Worm (Caenorhabditis elegans): ENCODE results near the gene mig-38.

DNA sequence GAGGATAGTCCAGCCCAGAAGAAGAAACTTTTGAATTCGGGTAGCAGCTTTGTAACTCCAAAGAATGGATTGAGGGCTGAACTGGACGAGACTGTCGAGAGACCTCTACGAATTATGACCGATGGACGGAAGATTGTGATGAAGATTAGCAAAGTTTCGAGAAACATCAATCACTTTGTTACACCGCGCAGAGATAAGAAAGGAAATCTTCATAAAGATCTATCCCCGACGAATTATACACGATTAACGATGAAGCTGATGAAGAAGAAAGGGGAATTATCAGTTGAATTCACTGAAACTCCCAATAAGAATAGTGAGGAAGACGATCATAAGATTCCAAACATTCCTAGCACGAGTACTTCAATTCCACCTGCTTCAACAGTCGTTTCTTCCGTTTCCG is 5.7 kb downstream of the mig-38 start:
- TF ChIP-seq dox-1 (GFP tag; IDR thresholded peaks at IDR 0.05) (no peak), mes-4 (tag; optimal IDR thresholded peaks at IDR 0.05) (no peak), ceh-58 (GFP tag; IDR thresholded peaks at IDR 0.05) (no peak), unc-62 (GFP tag; optimal IDR thresholded peaks at IDR 0.05) (no peak), ztf-26 (tag; optimal IDR thresholded peaks at IDR 0.05) (no peak), lir-1 (GFP tag; conservative IDR thresholded peaks at IDR 0.05) (no peak), snpc-4 (GFP tag; optimal IDR thresholded peaks at IDR 0.05) (no peak), snpc-4 (tag; optimal IDR thresholded peaks at IDR 0.05) (no peak), sea-2 (GFP tag; IDR thresholded peaks at IDR 0.05) (no peak), ama-1 (optimal IDR thresholded peaks at IDR 0.05) (no peak), ama-1 (GFP tag; optimal IDR thresholded peaks at IDR 0.05) (no peak), atf-7 (tag; optimal IDR thresholded peaks at IDR 0.05) (no peak), ZK185.1 (tag; optimal IDR thresholded peaks at IDR 0.05; ENCODE audit: poor library complexity, severe bottlenecking) (no peak), ztf-18 (tag; optimal IDR thresholded peaks at IDR 0.05) (no peak), ceh-91 (GFP tag; IDR thresholded peaks at IDR 0.05) (no peak), nhr-90 (tag; optimal IDR thresholded peaks at IDR 0.05) (no peak)
